Worm (Caenorhabditis elegans) whole organism, L4/young adult: Measurements from ENCODE around the gene T28A11.20.
A peak's percentile ranks its signal among the peaks of the same experiment; 100 is the strongest.

Experiments used
- W03F9.2 ChIP-seq: fragments of 150-350 bp; optimal IDR thresholded peaks from 2 replicates; lab custom pipeline; 2014; ENCODE audit warnings: missing biosample characterization, missing genetic modification characterization
- dao-5 ChIP-seq: sonication (generic microtip); optimal IDR thresholded peaks from 2 replicates; lab custom pipeline; 2016; ENCODE audit warnings: missing genotype, missing genetic modification characterization, moderate library complexity, missing compliant biosample characterization
- him-1 ChIP-seq: sonication (generic microtip); optimal IDR thresholded peaks from 2 replicates; lab custom pipeline; 2016; ENCODE audit warnings: missing genotype, missing genetic modification reagents, missing genetic modification characterization, missing compliant biosample characterization

The T28A11.20 gene

DNA sequence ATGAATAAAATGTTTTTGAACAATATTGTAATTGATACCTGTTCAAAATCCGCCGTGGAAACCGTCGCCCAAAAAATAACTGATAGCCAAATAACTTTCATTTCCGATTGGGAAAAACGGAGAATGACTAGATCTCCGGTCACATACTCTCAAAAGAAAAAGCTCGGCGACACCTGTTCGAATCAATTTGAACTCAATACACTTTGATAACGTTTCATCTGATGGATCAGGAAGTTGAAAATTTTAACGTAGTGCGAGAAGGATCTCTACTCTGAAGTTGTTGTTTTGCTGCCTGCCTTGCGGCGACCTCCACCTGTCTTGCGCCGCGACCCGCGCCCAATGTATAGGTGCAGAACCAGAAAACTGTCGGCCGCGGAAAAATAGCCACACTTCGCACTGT, at the start of gene T28A11.20:
TSS of gene T28A11.20 (minus strand) at position 101 of the 400 bp plus-strand sequence.
- TF ChIP-seq him-1 (tag; lab: Kevin White, UChicago) = no peak
- no peak for TF ChIP-seq W03F9.2 (tag; lab: Kevin White, UChicago)
- TF ChIP-seq dao-5 (tag; lab: Kevin White, UChicago) = no peak

DNA sequence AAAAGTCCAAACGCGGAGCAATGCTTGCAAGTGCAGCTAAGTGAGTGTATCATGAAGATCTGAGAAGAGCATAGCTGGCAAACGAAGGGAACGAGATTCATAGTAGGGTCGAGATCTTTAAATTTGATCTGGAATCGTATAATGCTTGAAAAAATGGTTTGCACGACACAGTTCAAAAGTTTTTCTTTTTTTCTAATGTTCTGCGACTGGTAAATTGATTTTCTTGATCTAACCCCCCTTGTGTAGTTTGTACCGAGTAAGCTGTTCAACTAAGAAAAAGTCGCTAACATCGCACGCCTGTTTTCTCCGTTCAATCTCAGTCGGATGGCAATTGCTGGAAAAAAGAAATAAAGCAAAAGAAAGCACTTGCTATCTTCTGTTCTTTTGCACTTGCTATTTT, 47.4 kb upstream of the T28A11.20 start, which contains the start of gene C17B7.14:
TSS of gene C17B7.14 (minus strand) at position 101 of the 400 bp plus-strand sequence.
- TF ChIP-seq W03F9.2 (tag; lab: Kevin White, UChicago) (no peak), dao-5 (tag; lab: Kevin White, UChicago) (no peak), him-1 (tag; lab: Kevin White, UChicago) (no peak)

DNA sequence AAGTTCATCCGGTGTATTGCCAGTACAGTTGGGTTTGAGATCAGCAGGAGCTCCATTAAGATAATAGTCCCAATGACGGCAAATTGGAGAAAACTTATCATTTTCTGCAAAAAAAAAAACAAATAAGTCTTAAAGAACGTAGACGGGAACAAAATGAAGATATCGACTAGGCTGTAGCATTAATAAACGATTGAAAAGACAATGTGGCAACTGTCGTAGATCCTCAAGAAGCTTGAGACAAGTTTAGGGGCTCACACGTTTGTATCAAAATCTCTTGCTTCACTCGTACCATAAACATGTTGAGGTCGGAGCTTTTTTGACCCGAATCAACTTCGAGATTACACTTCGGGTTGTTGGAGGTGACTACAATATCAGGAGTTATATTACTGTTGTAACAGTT, 46.9 kb upstream of the T28A11.20 start, which contains the start of gene F35F10.14:
TSS of gene F35F10.14 (minus strand) at position 101 of the 400 bp plus-strand sequence.
- TF ChIP-seq dao-5 (tag; lab: Kevin White, UChicago) = no peak
- no peak for TF ChIP-seq W03F9.2 (tag; lab: Kevin White, UChicago)
- TF ChIP-seq him-1 (tag; lab: Kevin White, UChicago) = no peak

DNA sequence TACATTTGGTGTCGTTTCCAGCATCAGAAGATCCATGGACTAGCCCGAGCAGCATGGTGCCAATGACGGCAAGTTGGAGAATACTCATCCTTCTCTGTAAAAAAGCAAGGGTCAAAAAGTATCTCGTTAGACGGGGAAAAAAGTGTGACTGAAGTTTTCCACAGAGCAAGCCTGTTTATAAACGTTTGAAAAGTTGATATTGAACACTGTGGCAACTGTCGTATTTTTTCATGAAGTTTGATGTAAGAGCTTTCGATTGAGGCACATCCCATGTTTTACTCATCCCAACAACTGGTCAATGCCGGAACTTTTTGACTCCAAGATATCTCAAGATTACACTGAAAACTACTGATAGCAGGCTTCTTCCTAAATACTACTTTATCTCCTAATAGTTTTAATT, 45.9 kb upstream of the T28A11.20 start, which contains the start of gene F35F10.13:
TSS of gene F35F10.13 (minus strand) at position 101 of the 400 bp plus-strand sequence.
- TF ChIP-seq him-1 (tag; lab: Kevin White, UChicago) (no peak), dao-5 (tag; lab: Kevin White, UChicago) (no peak), W03F9.2 (tag; lab: Kevin White, UChicago) (no peak)

DNA sequence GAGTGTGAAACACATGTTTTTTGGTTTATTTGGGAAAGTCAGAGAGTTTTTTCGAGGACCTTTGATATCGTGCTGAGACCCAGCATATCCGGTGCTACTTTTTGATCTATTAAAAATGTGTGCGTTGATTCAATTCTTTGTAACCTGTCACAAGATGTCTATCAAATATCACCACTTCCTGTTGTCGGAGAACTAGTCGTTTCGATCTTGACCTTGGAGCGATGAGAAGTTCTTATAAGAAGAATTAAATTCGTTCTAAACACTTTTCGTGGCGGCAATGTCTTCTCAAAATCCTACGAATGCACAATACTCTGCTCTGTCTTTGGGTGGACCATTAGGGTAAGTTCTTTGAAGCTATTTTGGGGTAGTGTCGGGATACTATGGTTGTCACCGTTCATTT, 43.1 kb upstream of the T28A11.20 start, which contains the start of gene F35F10.1:
TSS of gene F35F10.1 (plus strand) at position 200 of the 400 bp plus-strand sequence.
- TF ChIP-seq dao-5 (tag; lab: Kevin White, UChicago) = no peak
- TF ChIP-seq W03F9.2 (tag; lab: Kevin White, UChicago) = no peak
- no peak for TF ChIP-seq him-1 (tag; lab: Kevin White, UChicago)

DNA sequence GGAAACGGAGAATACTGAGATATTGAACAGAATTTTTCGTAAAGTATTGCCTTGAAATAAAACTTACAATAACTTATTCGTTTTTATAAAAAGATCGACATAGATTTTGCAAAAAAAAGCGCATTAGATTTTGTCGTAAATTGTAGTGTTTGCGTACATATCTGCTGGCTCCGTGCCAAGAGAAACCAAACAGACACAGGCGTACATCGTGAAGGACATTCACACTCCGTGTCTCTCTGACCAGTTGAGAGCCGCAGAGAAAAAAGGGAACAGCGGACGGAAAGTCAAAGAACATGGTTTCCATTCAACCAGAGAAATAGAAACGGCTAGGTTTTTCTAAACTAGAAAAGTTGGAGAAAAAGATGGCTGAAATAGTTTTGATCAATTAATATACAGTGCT, 42.3 kb upstream of the T28A11.20 start, which contains the start of gene arrd-19:
TSS of gene arrd-19 (minus strand) at position 209 of the 400 bp plus-strand sequence.
- TF ChIP-seq W03F9.2 (tag; lab: Kevin White, UChicago) (peak; percentile 16), him-1 (tag; lab: Kevin White, UChicago) (peak; percentile 18), dao-5 (tag; lab: Kevin White, UChicago) (no peak)

DNA sequence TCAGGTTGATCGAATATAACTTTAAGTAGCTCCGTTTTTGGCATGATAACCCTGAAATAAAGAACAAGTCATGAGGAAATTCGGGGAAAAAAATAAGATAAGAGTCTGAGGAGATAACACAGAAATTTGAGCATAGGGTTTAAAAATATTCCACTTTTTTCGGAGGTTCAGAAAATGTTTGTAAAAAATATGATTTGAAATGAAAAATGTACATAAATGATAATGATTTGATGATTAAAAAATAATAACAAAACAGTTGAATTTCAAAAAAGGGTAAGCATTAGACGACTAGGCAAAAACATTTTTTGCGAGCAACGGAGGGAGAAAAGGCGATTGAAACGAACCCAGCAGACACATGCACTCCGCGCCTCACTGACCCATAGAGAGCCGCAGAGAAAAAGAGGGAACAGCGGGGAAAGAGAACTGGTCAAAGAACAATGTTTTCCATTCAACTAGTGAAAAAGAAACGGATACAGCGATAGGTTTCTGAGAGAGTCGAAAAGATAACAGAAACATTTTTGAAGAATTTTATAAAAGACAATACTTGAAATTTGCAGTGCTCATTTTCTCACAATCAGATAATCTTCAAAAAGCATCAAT, 39.1 kb upstream of the T28A11.20 start, which contains the start of gene arrd-18:
TSS of gene arrd-18 (minus strand) at position 51 of the 600 bp plus-strand sequence.
- TF ChIP-seq W03F9.2 (tag; lab: Kevin White, UChicago) = no peak

DNA sequence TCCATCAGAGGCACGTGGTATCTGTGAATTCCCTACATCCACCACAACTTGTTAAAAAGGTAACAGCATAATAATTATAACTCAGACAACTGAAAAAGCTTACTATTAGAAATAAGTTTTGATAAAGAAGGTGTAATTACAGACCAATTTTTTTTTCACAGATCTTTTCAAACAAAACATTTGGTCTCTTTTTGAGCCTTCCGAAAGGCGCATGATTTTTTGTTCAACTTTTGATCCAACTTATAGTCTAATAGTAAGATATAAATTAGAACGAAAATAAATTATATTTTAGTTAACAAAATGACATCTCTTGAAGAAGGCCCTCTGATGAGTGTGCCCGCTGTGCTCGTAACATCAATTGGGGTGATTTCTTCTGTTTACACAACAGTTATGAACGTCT, 35.1 kb upstream of the T28A11.20 start, which contains the start of gene srbc-3:
TSS of gene srbc-3 (plus strand) at position 301 of the 400 bp plus-strand sequence.
- TF ChIP-seq him-1 (tag; lab: Kevin White, UChicago) (no peak), W03F9.2 (tag; lab: Kevin White, UChicago) (no peak), dao-5 (tag; lab: Kevin White, UChicago) (no peak)

DNA sequence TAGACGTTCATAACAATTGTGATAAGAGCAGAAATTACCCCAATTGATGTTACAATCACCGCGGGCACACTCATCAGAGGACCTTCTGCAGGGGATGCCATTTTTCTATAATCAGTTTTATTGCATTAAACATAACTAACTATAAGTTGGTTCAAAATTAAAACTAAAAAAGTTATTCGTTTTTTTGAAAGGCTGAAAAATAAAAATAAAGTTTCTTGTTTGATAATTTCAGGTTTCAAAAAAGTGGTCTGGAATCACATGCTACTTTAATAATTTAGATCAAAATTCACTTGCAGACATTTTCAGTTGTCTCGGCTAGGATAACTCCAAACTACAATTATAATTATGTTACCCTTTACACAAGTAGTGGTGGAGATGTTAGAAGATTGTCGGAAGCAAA, 28.8 kb upstream of the T28A11.20 start, which contains the start of gene srbc-1:
TSS of gene srbc-1 (minus strand) at position 101 of the 400 bp plus-strand sequence.
- TF ChIP-seq dao-5 (tag; lab: Kevin White, UChicago) (no peak), him-1 (tag; lab: Kevin White, UChicago) (no peak)

DNA sequence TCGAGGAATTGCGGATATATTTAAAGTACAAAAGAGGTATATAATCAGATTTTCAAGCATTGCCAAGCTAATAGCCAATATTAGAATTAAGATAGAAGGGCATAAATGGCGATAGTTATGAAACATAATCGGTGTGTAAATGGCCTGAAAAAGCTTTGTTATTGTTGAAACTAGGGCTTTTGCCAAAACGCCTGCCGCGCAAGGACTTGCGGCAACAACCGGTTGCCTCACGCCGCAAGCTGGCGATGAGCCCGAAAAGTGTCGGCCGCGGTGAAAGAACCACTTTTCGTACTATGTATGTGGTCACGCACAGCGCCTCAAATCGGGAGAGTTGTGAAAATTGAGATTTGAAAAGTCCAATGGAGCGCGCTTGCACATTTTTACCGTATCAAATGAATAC, 26.4 kb upstream of the T28A11.20 start:
- TF ChIP-seq him-1 (tag; lab: Kevin White, UChicago) (no peak), dao-5 (tag; lab: Kevin White, UChicago) (no peak), W03F9.2 (tag; lab: Kevin White, UChicago) (no peak)

DNA sequence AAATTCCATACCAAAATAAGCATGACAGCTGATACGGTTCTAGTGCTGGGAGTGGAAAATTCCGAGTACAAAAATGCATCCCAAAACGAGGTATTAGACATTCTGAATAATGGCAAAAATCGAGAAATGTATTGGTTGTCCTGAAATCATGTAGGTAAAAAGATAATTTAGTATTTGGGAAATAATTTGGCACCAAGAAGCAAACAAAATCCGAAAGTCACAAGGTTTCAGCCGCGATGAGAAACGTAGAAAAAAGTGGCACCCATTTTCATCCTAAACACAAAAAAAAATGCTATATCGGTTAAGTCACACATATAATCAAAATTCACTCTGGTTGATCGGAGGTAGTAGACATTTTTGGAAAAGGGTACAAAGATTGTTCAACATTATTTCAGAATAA, 24.7 kb upstream of the T28A11.20 start, which contains the start of gene srx-122:
TSS of gene srx-122 (minus strand) at position 101 of the 400 bp plus-strand sequence.
- TF ChIP-seq him-1 (tag; lab: Kevin White, UChicago) (no peak), W03F9.2 (tag; lab: Kevin White, UChicago) (no peak)

DNA sequence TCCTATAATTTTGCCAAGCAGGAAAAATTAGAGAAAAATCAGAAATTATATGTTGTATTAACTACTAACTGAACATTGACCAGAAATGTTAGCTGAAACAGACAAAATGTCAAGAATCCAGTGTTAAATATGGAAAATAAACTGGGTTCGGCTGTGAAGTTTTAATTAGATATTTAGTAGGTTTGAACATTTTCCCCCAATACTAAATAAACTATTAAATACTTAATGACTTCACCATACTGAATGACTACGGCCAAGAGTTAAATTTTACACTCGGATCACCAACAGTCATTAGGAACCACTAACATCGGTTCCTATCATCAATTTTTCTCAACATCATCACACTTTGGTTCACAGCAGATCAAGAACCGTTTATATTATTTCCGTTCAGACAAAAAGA, 22.3 kb upstream of the T28A11.20 start:
- TF ChIP-seq him-1 (tag; lab: Kevin White, UChicago) (no peak), W03F9.2 (tag; lab: Kevin White, UChicago) (no peak), dao-5 (tag; lab: Kevin White, UChicago) (no peak)

DNA sequence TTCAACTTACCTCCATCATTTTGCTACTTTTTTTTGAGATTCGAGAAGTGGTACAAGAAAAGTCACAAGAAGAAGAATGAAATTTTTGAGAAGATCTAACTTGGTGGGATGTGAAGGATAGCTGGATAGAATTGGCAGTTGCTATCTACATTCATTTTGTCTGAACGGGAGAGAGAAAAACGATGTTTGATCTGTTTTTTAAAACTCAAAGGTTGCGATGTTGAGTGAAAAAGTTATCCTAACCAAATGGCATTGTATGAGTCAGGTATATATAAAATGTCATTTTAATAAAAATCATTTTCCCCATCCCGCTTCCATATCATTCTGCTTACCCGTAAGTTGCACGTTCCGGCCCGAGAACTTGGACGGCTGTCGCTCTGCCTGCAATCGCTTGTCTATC, 16.2 kb upstream of the T28A11.20 start, which contains the start of gene F35F10.6:
TSS of gene F35F10.6 (minus strand) at position 101 of the 400 bp plus-strand sequence.
- TF ChIP-seq W03F9.2 (tag; lab: Kevin White, UChicago) = no peak
- TF ChIP-seq dao-5 (tag; lab: Kevin White, UChicago) = no peak

DNA sequence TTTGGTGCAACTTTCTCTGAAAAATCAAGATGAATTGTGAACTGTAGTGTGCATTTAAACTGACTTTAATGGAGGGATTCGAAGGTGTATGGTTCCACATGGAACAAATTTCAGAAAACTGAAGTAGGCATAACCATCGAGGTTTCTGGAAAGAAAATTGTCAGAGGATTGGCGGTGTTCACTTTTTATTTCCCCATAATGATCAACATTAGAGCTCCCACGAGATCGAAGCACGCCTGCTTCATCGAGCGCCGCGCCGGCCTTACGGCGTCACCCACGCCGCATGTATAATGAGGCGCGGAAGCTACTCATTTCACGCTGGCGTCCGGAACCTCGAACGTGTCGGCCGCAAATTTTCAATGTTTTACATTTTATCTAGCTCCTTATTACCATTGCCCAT, 15.1 kb upstream of the T28A11.20 start:
- TF ChIP-seq dao-5 (tag; lab: Kevin White, UChicago) (no peak), him-1 (tag; lab: Kevin White, UChicago) (no peak), W03F9.2 (tag; lab: Kevin White, UChicago) (no peak)
